Worm (Caenorhabditis elegans) whole organism, L4/young adult: ENCODE measurements around the gene gcc-1.

ENCODE experiments used
- W03F9.2 ChIP-seq: fragments of 150-350 bp; optimal IDR thresholded peaks from 2 replicates; lab custom pipeline; 2014; ENCODE audit warnings: missing biosample characterization, missing genetic modification characterization
- dao-5 ChIP-seq: sonication (generic microtip); optimal IDR thresholded peaks from 2 replicates; lab custom pipeline; 2016; ENCODE audit warnings: missing genotype, missing genetic modification characterization, moderate library complexity, missing compliant biosample characterization
- him-1 ChIP-seq: sonication (generic microtip); optimal IDR thresholded peaks from 2 replicates; lab custom pipeline; 2016; ENCODE audit warnings: missing genotype, missing genetic modification reagents, missing genetic modification characterization, missing compliant biosample characterization

- no peak for TF ChIP-seq him-1
- TF ChIP-seq W03F9.2 (tag; lab: Kevin White, UChicago) = no peak
- no peak for TF ChIP-seq dao-5 (tag; lab: Kevin White, UChicago)
These were observed 3.5 kb upstream of the gcc-1 start for ce11 chrX:3156062-3156791.
